Worm (Caenorhabditis elegans): ENCODE measurements around the gene R10E8.2.

ce11 chrV:18244408-18244807 is 9.2 kb upstream of the R10E8.2 start:
- no peak for TF ChIP-seq him-1 (tag; optimal IDR thresholded peaks at IDR 0.05)
- no peak for TF ChIP-seq W03F9.2 (tag; optimal IDR thresholded peaks at IDR 0.05)

Data from whole organism, L4/young adult.